Worm (Caenorhabditis elegans): ENCODE results near the gene Y57G11C.1147.

DNA sequence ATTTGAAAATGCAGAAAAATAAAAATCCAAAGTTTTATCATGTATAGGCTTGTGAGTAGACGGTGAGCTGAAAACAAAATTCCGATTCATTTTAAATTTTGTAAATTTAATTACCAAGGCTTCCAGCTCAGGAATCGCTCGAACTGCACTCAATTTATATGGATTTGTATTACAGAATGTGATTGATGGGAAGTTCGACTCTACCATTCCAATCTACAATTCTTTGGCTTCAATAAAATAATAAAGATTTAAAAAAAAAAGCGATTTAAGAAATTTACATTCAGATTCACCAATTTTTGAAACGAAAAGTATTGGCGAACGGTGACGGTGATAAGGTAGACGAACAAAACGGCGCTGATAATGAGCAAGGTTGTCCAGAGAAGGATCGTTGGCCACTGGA, 26.7 kb downstream of the Y57G11C.1147 start:
- TF ChIP-seq B0310.2 (tag; optimal IDR thresholded peaks at IDR 0.05) (no peak), hmbx-1 (tag; optimal IDR thresholded peaks at IDR 0.05) (no peak), tbx-37 (GFP tag; conservative IDR thresholded peaks at IDR 0.05) (no peak), hmg-4 (GFP tag; optimal IDR thresholded peaks at IDR 0.05) (no peak)
